Fruit fly (Drosophila melanogaster): Measurements from ENCODE around the gene CG6254.

- TF ChIP-seq dmrt93B (GFP tag; optimal IDR thresholded peaks at IDR 0.05) (no peak), Rel (GFP tag; optimal IDR thresholded peaks at IDR 0.05) (no peak), Rel (tag; optimal IDR thresholded peaks at IDR 0.05) (no peak), fru (GFP tag; optimal IDR thresholded peaks at IDR 0.05) (no peak), sage (GFP tag; optimal IDR thresholded peaks at IDR 0.05) (no peak), Hr78 (GFP tag; optimal IDR thresholded peaks at IDR 0.05) (no peak), Vsx2 (GFP tag; optimal IDR thresholded peaks at IDR 0.05; ENCODE audit: partially characterized antibody) (no peak), h (GFP tag; optimal IDR thresholded peaks at IDR 0.05) (no peak), brk (GFP tag; optimal IDR thresholded peaks at IDR 0.05) (no peak), lola (GFP tag; optimal IDR thresholded peaks at IDR 0.05) (no peak)
These were observed 46.1 kb downstream of the CG6254 start for dm6 chr3R:10114915-10115534.

Data from whole organism, wandering third instar larva.